Worm (Caenorhabditis elegans) whole organism, midembryonic: ENCODE data around the gene comt-5.

Experiments used
- cog-1 ChIP-seq: sonication (generic microtip); optimal IDR thresholded peaks from 2 replicates; lab custom pipeline; 2016; ENCODE audit warnings: missing genetic modification characterization, missing compliant biosample characterization
- flt-1 ChIP-seq: fragments of 200-800 bp; sonication (Bioruptor generic); IDR thresholded peaks from 2 replicates; pipeline ENCODE4 v1.3.6; 2022; ENCODE audit warnings: missing genetic modification characterization, missing compliant biosample characterization
- med-1 ChIP-seq: sonication (generic microtip); optimal IDR thresholded peaks from 2 replicates; lab custom pipeline; 2017; ENCODE audit warnings: missing genetic modification characterization, mild to moderate bottlenecking, missing compliant biosample characterization, antibody characterized with exemption, missing genetic modification reagents; ENCODE audit not compliant: insufficient read depth
- ref-1 ChIP-seq: fragments of 200-800 bp; sonication (Bioruptor generic); conservative IDR thresholded peaks from 2 replicates; pipeline ENCODE4 v1.3.6; 2022; ENCODE audit warnings: missing genetic modification reagents, missing genetic modification characterization, missing compliant biosample characterization
- tab-1 ChIP-seq: fragments of 200-800 bp; sonication (Bioruptor generic); IDR thresholded peaks from 2 replicates; pipeline ENCODE4 v1.3.6; 2022; ENCODE audit warnings: missing genetic modification characterization, missing compliant biosample characterization
- ztf-23 ChIP-seq: fragments of 200-800 bp; sonication (Bioruptor generic); IDR thresholded peaks from 2 replicates; pipeline ENCODE4 v1.3.6; 2022; ENCODE audit warnings: missing genetic modification reagents, missing genetic modification characterization, missing compliant biosample characterization

DNA sequence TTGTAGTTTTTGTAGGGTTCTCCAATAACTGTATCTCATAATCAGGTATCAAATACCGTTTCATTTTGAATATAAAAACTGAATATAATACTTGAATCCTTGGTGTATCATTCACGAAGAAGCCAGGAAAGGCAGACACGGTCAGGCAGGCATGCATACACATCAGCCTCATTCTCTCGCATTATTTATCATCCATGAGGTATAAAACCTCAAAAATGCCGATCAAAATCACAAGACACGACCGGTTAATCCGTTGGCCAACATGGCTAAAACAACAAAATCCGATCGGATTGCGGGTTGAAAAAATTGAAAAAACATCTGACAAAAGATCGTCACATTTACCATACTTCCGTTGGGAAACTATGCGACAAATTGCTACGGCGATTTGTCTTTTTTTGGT lies 31.0 kb downstream of the comt-5 start, which contains the start of gene F59A7.5:
- TF ChIP-seq cog-1 (tag; lab: Kevin White, UChicago) (no peak), med-1 (GFP tag; lab: Kevin White, UChicago) (no peak), flt-1 (GFP tag; lab: Robert Waterston, UW) (no peak), tab-1 (GFP tag; lab: Robert Waterston, UW) (no peak), ztf-23 (GFP tag; lab: Robert Waterston, UW) (no peak), ref-1 (GFP tag; lab: Robert Waterston, UW) (no peak)
